Worm (Caenorhabditis elegans) whole organism, young adult: ENCODE results near the gene scl-26.

Experiments used
- B0035.1 ChIP-seq: sonication (generic microtip); optimal IDR thresholded peaks from 2 replicates; lab custom pipeline; 2016; ENCODE audit warnings: missing genetic modification characterization, mild to moderate bottlenecking, missing compliant biosample characterization, missing genotype, missing genetic modification reagents
- C06A6.2 ChIP-seq: fragments of 200-800 bp; sonication (Bioruptor generic); conservative IDR thresholded peaks from 2 replicates; pipeline ENCODE4 v1.3.6; 2022; ENCODE audit warnings: missing genetic modification characterization, missing compliant biosample characterization
- F49E8.2 ChIP-seq: sonication (generic microtip); optimal IDR thresholded peaks from 3 replicates; lab custom pipeline; 2017; ENCODE audit warnings: missing genetic modification characterization, mild to moderate bottlenecking, missing compliant biosample characterization, antibody characterized with exemption, moderate library complexity; ENCODE audit not compliant: insufficient read depth
- F57A8.1 ChIP-seq: fragments of 200-800 bp; sonication (Bioruptor generic); optimal IDR thresholded peaks from 2 replicates; lab custom pipeline; 2018; ENCODE audit warnings: mild to moderate bottlenecking, missing genetic modification characterization, moderate library complexity, missing compliant biosample characterization
- Y79H2A.3 ChIP-seq: fragments of 200-800 bp; sonication (Bioruptor generic); conservative IDR thresholded peaks from 2 replicates; pipeline ENCODE4 v1.3.6; 2022; ENCODE audit warnings: missing genetic modification reagents, missing genetic modification characterization, missing compliant biosample characterization
- ZK185.1 ChIP-seq: sonication (generic microtip); optimal IDR thresholded peaks from 2 replicates; lab custom pipeline; 2016; ENCODE audit warnings: mild to moderate bottlenecking, missing genetic modification characterization, missing compliant biosample characterization; ENCODE audit not compliant: poor library complexity, severe bottlenecking
- akir-1 ChIP-seq: fragments of 200-800 bp; sonication (Bioruptor generic); optimal IDR thresholded peaks from 2 replicates; lab custom pipeline; 2018; ENCODE audit warnings: mild to moderate bottlenecking, missing genetic modification characterization, moderate library complexity, missing compliant biosample characterization
- bed-1 ChIP-seq: fragments of 200-800 bp; sonication (Bioruptor generic); IDR thresholded peaks from 2 replicates; pipeline ENCODE4 v1.3.6; 2022; ENCODE audit warnings: missing genetic modification reagents, missing genetic modification characterization, missing compliant biosample characterization
- bed-2 ChIP-seq: fragments of 200-800 bp; sonication (Bioruptor generic); IDR thresholded peaks from 2 replicates; pipeline ENCODE4 v1.3.6; 2022; ENCODE audit warnings: missing genetic modification reagents, missing genetic modification characterization, missing compliant biosample characterization
- cebp-2 ChIP-seq: fragments of 200-800 bp; sonication (Bioruptor generic); IDR thresholded peaks from 2 replicates; pipeline ENCODE4 v1.3.6; 2022; ENCODE audit warnings: missing genetic modification characterization, missing compliant biosample characterization
- ceh-91 ChIP-seq: fragments of 200-800 bp; sonication (Bioruptor generic); IDR thresholded peaks from 2 replicates; pipeline ENCODE4 v1.3.6; 2022; ENCODE audit warnings: missing genetic modification reagents, missing genetic modification characterization, missing compliant biosample characterization
- efl-1 ChIP-seq: fragments of 150-350 bp; optimal IDR thresholded peaks from 2 replicates; lab custom pipeline; 2014; ENCODE audit warnings: missing biosample characterization, missing genetic modification reagents, missing genetic modification characterization
- ets-4 ChIP-seq: fragments of 200-800 bp; sonication (Bioruptor generic); optimal IDR thresholded peaks from 2 replicates; lab custom pipeline; 2018; ENCODE audit warnings: mild to moderate bottlenecking, missing genetic modification characterization, missing compliant biosample characterization
- hmg-1.2 ChIP-seq: fragments of 200-800 bp; sonication (Bioruptor generic); IDR thresholded peaks from 2 replicates; pipeline ENCODE4 v1.3.6; 2022; ENCODE audit warnings: missing genetic modification reagents, missing genetic modification characterization, missing compliant biosample characterization
- hsf-1 ChIP-seq: fragments of 200-800 bp; sonication (Bioruptor generic); IDR thresholded peaks from 2 replicates; pipeline ENCODE4 v1.3.6; 2022; ENCODE audit warnings: missing genetic modification reagents, missing genetic modification characterization, missing compliant biosample characterization
- lsy-27 ChIP-seq: sonication (generic microtip); optimal IDR thresholded peaks from 2 replicates; lab custom pipeline; 2017; ENCODE audit warnings: missing genetic modification characterization, mild to moderate bottlenecking, missing compliant biosample characterization, antibody characterized with exemption, missing genotype, borderline replicate concordance; ENCODE audit not compliant: insufficient read depth
- madf-10 ChIP-seq: sonication (generic microtip); optimal IDR thresholded peaks from 2 replicates; lab custom pipeline; 2016; ENCODE audit warnings: mild to moderate bottlenecking, missing genetic modification characterization, missing compliant biosample characterization
- madf-6 ChIP-seq: fragments of 200-800 bp; sonication (Bioruptor generic); IDR thresholded peaks from 2 replicates; pipeline ENCODE4 v1.3.6; 2022; ENCODE audit warnings: missing genetic modification reagents, missing genetic modification characterization, missing compliant biosample characterization
- mes-4 ChIP-seq: sonication (generic microtip); optimal IDR thresholded peaks from 2 replicates; lab custom pipeline; 2016; ENCODE audit warnings: missing genotype, missing genetic modification characterization, missing compliant biosample characterization
- nfya-2 ChIP-seq: fragments of 200-800 bp; sonication (Bioruptor generic); IDR thresholded peaks from 2 replicates; pipeline ENCODE4 v1.3.6; 2022; ENCODE audit warnings: missing genetic modification reagents, missing genetic modification characterization, missing compliant biosample characterization
- nfyb-1 ChIP-seq: fragments of 200-800 bp; sonication (Bioruptor generic); IDR thresholded peaks from 2 replicates; pipeline ENCODE4 v1.3.6; 2022; ENCODE audit warnings: missing genetic modification reagents, missing genetic modification characterization, missing compliant biosample characterization
- nhr-179 ChIP-seq: sonication (generic microtip); optimal IDR thresholded peaks from 2 replicates; lab custom pipeline; 2016; ENCODE audit warnings: mild to moderate bottlenecking, missing genetic modification characterization, missing compliant biosample characterization
- rpc-1 ChIP-seq, 2 experiments: fragments of 150-350 bp in 1 of 2; sonication (generic microtip) in 1 of 2; optimal IDR thresholded peaks; 2 replicates each; lab custom pipeline; 2014 to 2018; ENCODE audit warnings: missing biosample characterization in 1 of 2, missing genetic modification characterization in 1 of 2, missing genetic modification reagents in 1 of 2, missing genotype in 1 of 2
- snpc-1.1 ChIP-seq: sonication (generic microtip); optimal IDR thresholded peaks from 2 replicates; lab custom pipeline; 2017; ENCODE audit warnings: missing genetic modification characterization, mild to moderate bottlenecking, missing compliant biosample characterization, antibody characterized with exemption, moderate library complexity, missing genotype, missing genetic modification reagents; ENCODE audit not compliant: insufficient read depth
- snpc-1.3 ChIP-seq: sonication (generic microtip); optimal IDR thresholded peaks from 2 replicates; lab custom pipeline; 2017; ENCODE audit warnings: missing genetic modification characterization, mild to moderate bottlenecking, missing compliant biosample characterization, antibody characterized with exemption, moderate library complexity, missing genotype, missing genetic modification reagents; ENCODE audit not compliant: insufficient read depth
- tbx-9 ChIP-seq: sonication (generic microtip); optimal IDR thresholded peaks from 2 replicates; lab custom pipeline; 2016; ENCODE audit warnings: borderline replicate concordance, missing genetic modification characterization, inconsistent platforms, missing compliant biosample characterization
- unc-130 ChIP-seq: sonication (generic microtip); optimal IDR thresholded peaks from 2 replicates; lab custom pipeline; 2016; ENCODE audit warnings: missing genetic modification reagents, missing genetic modification characterization, missing compliant biosample characterization
- unc-62 ChIP-seq: fragments of 150-350 bp; optimal IDR thresholded peaks from 2 replicates; lab custom pipeline; 2014; ENCODE audit warnings: missing biosample characterization, missing genetic modification reagents, missing genetic modification characterization
- xnd-1 ChIP-seq: sonication (generic microtip); optimal IDR thresholded peaks from 2 replicates; lab custom pipeline; 2016; ENCODE audit warnings: missing genotype, missing genetic modification reagents, missing genetic modification characterization, missing compliant biosample characterization
- ztf-18 ChIP-seq: sonication (generic microtip); optimal IDR thresholded peaks from 2 replicates; lab custom pipeline; 2016; ENCODE audit warnings: missing genotype, mild to moderate bottlenecking, missing genetic modification characterization, missing compliant biosample characterization
- ztf-26 ChIP-seq: sonication (generic microtip); optimal IDR thresholded peaks from 2 replicates; lab custom pipeline; 2017; ENCODE audit warnings: missing genetic modification characterization, missing compliant biosample characterization
- ztf-28 ChIP-seq: fragments of 200-800 bp; sonication (Bioruptor generic); IDR thresholded peaks from 2 replicates; pipeline ENCODE4 v1.3.6; 2022; ENCODE audit warnings: missing genetic modification reagents, missing genetic modification characterization, missing compliant biosample characterization
- ztf-3 ChIP-seq: fragments of 200-800 bp; sonication (Bioruptor generic); optimal IDR thresholded peaks from 2 replicates; lab custom pipeline; 2018; ENCODE audit warnings: mild to moderate bottlenecking, missing genetic modification characterization, missing compliant biosample characterization
- ztf-6 ChIP-seq: fragments of 200-800 bp; sonication (Bioruptor generic); IDR thresholded peaks from 2 replicates; pipeline ENCODE4 v1.3.6; 2022; ENCODE audit warnings: missing genetic modification reagents, missing genetic modification characterization, missing compliant biosample characterization

The scl-26 gene

ce11 chrV:7637801-7638200 lies 36.5 kb upstream of the scl-26 start, which contains the start of gene clec-45:
clec-45 (plus strand) TSS chrV:7638101.
- TF ChIP-seq rpc-1 (optimal IDR thresholded peaks at IDR 0.05; lab: Kevin White, UChicago) = no peak
- no peak for TF ChIP-seq rpc-1 (tag; optimal IDR thresholded peaks at IDR 0.05; lab: Kevin White, UChicago)
- TF ChIP-seq ZK185.1 (tag; lab: Kevin White, UChicago) = no peak
- no peak for TF ChIP-seq ztf-18 (tag; lab: Kevin White, UChicago)
- TF ChIP-seq hsf-1 (GFP tag; lab: Robert Waterston, UW) = no peak
- TF ChIP-seq C06A6.2 (GFP tag; lab: Robert Waterston, UW) = no peak
- no peak for TF ChIP-seq ztf-6 (GFP tag; lab: Robert Waterston, UW)
- no peak for TF ChIP-seq Y79H2A.3 (GFP tag; lab: Robert Waterston, UW)
- TF ChIP-seq F49E8.2 (tag; lab: Kevin White, UChicago) = no peak
- no peak for TF ChIP-seq madf-10 (tag; lab: Kevin White, UChicago)
- TF ChIP-seq ztf-26 (tag; lab: Kevin White, UChicago) = no peak
- no peak for TF ChIP-seq ztf-28 (GFP tag; lab: Robert Waterston, UW)
- TF ChIP-seq snpc-1.1 (tag; lab: Kevin White, UChicago) = no peak
- no peak for TF ChIP-seq nfya-2 (GFP tag; lab: Robert Waterston, UW)
- TF ChIP-seq B0035.1 (tag; lab: Kevin White, UChicago) = no peak
- no peak for TF ChIP-seq ets-4 (GFP tag; lab: Kevin White, UChicago)
- TF ChIP-seq nhr-179 (tag; lab: Kevin White, UChicago) = no peak
- TF ChIP-seq xnd-1 = no peak
- TF ChIP-seq akir-1 (GFP tag; lab: Kevin White, UChicago) = no peak
- TF ChIP-seq efl-1 (GFP tag; lab: Kevin White, UChicago) = no peak
- TF ChIP-seq, all 124 proteins: peak for 0

ce11 chrV:7635469-7635868 lies 34.1 kb upstream of the scl-26 start, which contains the start of gene srd-29:
srd-29 (plus strand) TSS chrV:7635769.
- TF ChIP-seq unc-62 (no peak), hmg-1.2 (GFP tag; lab: Robert Waterston, UW) (no peak), unc-130 (GFP tag; lab: Kevin White, UChicago) (no peak), ztf-3 (GFP tag; lab: Kevin White, UChicago) (no peak), lsy-27 (tag; lab: Kevin White, UChicago) (no peak), bed-1 (no peak), F57A8.1 (no peak), hsf-1 (GFP tag; lab: Robert Waterston, UW) (no peak), akir-1 (GFP tag; lab: Kevin White, UChicago) (no peak), snpc-1.3 (no peak)

ce11 chrV:7634657-7635056 lies 33.3 kb upstream of the scl-26 start, which contains the start of gene srd-31:
srd-31 (minus strand) TSS chrV:7634757.
- TF ChIP-seq B0035.1 (tag; lab: Kevin White, UChicago) (no peak), ztf-6 (GFP tag; lab: Robert Waterston, UW) (no peak), C06A6.2 (GFP tag; lab: Robert Waterston, UW) (no peak), mes-4 (no peak), bed-2 (GFP tag; lab: Robert Waterston, UW) (no peak), ceh-91 (GFP tag; lab: Robert Waterston, UW) (no peak), tbx-9 (no peak), cebp-2 (no peak), nfyb-1 (GFP tag; lab: Robert Waterston, UW) (no peak), madf-6 (GFP tag; lab: Robert Waterston, UW) (no peak)
- TF ChIP-seq, all 124 proteins: peak for 0
